Fruit fly (Drosophila melanogaster): ENCODE data around the gene CG2975.

DNA sequence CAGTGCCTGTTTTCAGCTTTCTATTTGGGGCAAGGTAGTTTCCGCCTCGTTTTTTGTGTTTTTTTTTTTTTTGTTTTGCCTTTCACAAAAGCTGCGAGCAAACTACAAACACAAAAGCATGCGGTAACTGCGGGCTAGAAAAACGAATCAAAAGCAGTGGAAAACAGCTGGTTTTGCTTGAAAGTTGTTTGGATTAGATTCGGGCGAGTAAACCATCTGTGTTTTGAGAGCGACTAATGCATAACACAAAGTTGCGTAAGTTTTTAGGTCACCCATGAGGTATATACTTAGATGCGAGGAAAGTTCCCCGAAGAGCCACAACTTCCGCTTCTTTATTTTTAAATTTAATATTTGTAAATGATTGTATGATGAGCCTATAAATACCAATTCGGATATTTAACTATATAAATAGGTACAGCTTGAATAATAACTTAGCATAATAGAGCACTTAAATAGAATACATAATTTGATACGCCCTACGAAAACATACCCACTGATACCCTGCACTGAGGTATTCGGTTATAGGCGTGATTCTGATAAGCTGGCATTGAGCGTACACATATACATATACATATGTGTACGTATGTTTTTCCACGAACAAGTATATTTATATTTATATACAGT lies 32.5 kb downstream of the CG2975 start:
- TF ChIP-seq brk (GFP tag; optimal IDR thresholded peaks at IDR 0.05) (no peak), OdsH (GFP tag; optimal IDR thresholded peaks at IDR 0.05) (no peak), Vsx2 (GFP tag; optimal IDR thresholded peaks at IDR 0.05; ENCODE audit: partially characterized antibody) (no peak), lola (GFP tag; optimal IDR thresholded peaks at IDR 0.05) (no peak), Sp1 (GFP tag; optimal IDR thresholded peaks at IDR 0.05) (no peak), Myc (optimal IDR thresholded peaks at IDR 0.05) (no peak), sage (GFP tag; optimal IDR thresholded peaks at IDR 0.05) (no peak), dmrt93B (GFP tag; optimal IDR thresholded peaks at IDR 0.05) (no peak), psq (GFP tag; optimal IDR thresholded peaks at IDR 0.05) (no peak)

All from whole organism, wandering third instar larva.